Fruit fly (Drosophila melanogaster) S2 (cell line): ENCODE results near the gene CG5418.

Experiments used
- CG8478 ChIP-seq: fragments of >200 bp; optimal IDR thresholded peaks from 2 replicates; lab custom pipeline; 2018
- CTCF ChIP-seq, 2 experiments: fragments of >200 bp; optimal IDR thresholded peaks; 2 replicates each; lab custom pipeline; 2018

DNA sequence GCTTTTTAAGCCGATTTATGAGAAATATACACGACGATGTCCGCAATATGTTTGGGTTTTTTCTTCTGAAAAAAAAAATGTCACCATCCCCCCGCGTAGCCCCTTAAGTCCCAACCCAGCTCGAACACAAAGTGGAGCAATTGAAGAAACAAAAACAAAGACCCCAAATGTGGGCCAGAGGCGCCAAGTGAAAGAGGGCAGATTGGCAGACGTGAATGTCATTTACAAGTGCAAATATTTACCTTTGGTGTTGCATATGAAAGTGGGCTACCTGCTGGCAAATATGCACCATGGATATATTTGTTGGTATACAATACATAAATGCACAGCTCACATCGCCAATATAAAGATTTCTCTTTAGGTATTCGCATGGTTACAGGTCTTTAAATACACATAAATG is 42.4 kb downstream of the CG5418 start:
- TF ChIP-seq CG8478 = no peak
- no peak for TF ChIP-seq CTCF (optimal IDR thresholded peaks at IDR 0.05; lab: Kevin White, UChicago)
